Fruit fly (Drosophila melanogaster) whole organism, pupa: ENCODE results near the gene CG14352.
A peak's percentile ranks its signal among the peaks of the same experiment; 100 is the strongest.

Experiments used
- CG10348 ChIP-seq: fragments of 200-800 bp; sonication (Bioruptor generic); IDR thresholded peaks from 2 replicates; pipeline ENCODE4 v1.3.6; 2022; ENCODE audit warnings: missing biosample characterization, missing genetic modification characterization
- CG12605 ChIP-seq: fragments of 200-800 bp; sonication (Bioruptor generic); IDR thresholded peaks from 2 replicates; pipeline ENCODE4 v1.3.6; 2022; ENCODE audit warnings: missing biosample characterization, missing genetic modification characterization
- CG13204 ChIP-seq: fragments of 200-800 bp; sonication (Bioruptor generic); optimal IDR thresholded peaks from 2 replicates; lab custom pipeline; 2018; ENCODE audit warnings: missing biosample characterization, mild to moderate bottlenecking, missing genetic modification characterization, moderate library complexity
- CG14655 ChIP-seq: fragments of 200-800 bp; sonication (Bioruptor generic); optimal IDR thresholded peaks from 3 replicates; lab custom pipeline; 2017; ENCODE audit warnings: mild to moderate bottlenecking, missing biosample characterization, missing genetic modification reagents, missing genetic modification characterization
- CG15710 ChIP-seq: fragments of 200-800 bp; sonication (Bioruptor generic); optimal IDR thresholded peaks from 2 replicates; lab custom pipeline; 2018; ENCODE audit warnings: missing biosample characterization, mild to moderate bottlenecking, missing genetic modification characterization, moderate library complexity
- CG17806 ChIP-seq: fragments of 200-800 bp; sonication (Bioruptor generic); optimal IDR thresholded peaks from 2 replicates; lab custom pipeline; 2018; ENCODE audit warnings: missing biosample characterization, mild to moderate bottlenecking, missing genetic modification characterization, moderate library complexity
- CG32121 ChIP-seq: fragments of 200-800 bp; sonication (Bioruptor generic); IDR thresholded peaks from 2 replicates; pipeline ENCODE4 v1.3.6; 2022; ENCODE audit warnings: missing biosample characterization, missing genetic modification characterization
- CG34367 ChIP-seq: fragments of 200-800 bp; sonication (Bioruptor generic); optimal IDR thresholded peaks from 2 replicates; lab custom pipeline; 2018; ENCODE audit warnings: missing biosample characterization, mild to moderate bottlenecking, missing genetic modification characterization
- CG4496 ChIP-seq: fragments of 200-800 bp; sonication (Bioruptor generic); IDR thresholded peaks from 3 replicates; pipeline ENCODE4 v1.3.6; 2022; ENCODE audit warnings: missing biosample characterization, missing genetic modification characterization
- CG8159 ChIP-seq: fragments of 200-800 bp; sonication (Bioruptor generic); optimal IDR thresholded peaks from 3 replicates; lab custom pipeline; 2018; ENCODE audit warnings: missing biosample characterization, mild to moderate bottlenecking, missing genetic modification characterization, moderate library complexity
- CG8301 ChIP-seq: fragments of 200-800 bp; sonication (Bioruptor generic); optimal IDR thresholded peaks from 2 replicates; lab custom pipeline; 2018; ENCODE audit warnings: missing biosample characterization, mild to moderate bottlenecking, missing genetic modification characterization
- CG9948 ChIP-seq: fragments of 200-800 bp; sonication (Bioruptor generic); optimal IDR thresholded peaks from 2 replicates; lab custom pipeline; 2018; ENCODE audit warnings: missing biosample characterization, mild to moderate bottlenecking, missing genetic modification characterization, moderate library complexity
- D1 ChIP-seq: fragments of 200-800 bp; sonication (Bioruptor generic); optimal IDR thresholded peaks from 2 replicates; lab custom pipeline; 2018; ENCODE audit warnings: missing biosample characterization, mild to moderate bottlenecking, missing genetic modification characterization, moderate library complexity
- EcR ChIP-seq: fragments of 200-800 bp; sonication (Bioruptor generic); optimal IDR thresholded peaks from 3 replicates; lab custom pipeline; 2019; ENCODE audit warnings: missing biosample characterization, missing genetic modification characterization, mild to moderate bottlenecking, moderate library complexity, missing genetic modification reagents
- Ets98B ChIP-seq: fragments of 200-800 bp; sonication (Bioruptor generic); IDR thresholded peaks from 2 replicates; pipeline ENCODE4 v1.3.6; 2022; ENCODE audit warnings: missing biosample characterization, missing genetic modification characterization
- Pif1A ChIP-seq: fragments of 200-800 bp; sonication (Bioruptor generic); optimal IDR thresholded peaks from 3 replicates; lab custom pipeline; 2016; ENCODE audit warnings: missing biosample characterization, missing genetic modification characterization
- Pif1B ChIP-seq: fragments of 200-800 bp; sonication (Bioruptor generic); optimal IDR thresholded peaks from 3 replicates; lab custom pipeline; 2016; ENCODE audit warnings: missing biosample characterization, missing genetic modification characterization
- Snoo ChIP-seq: fragments of 200-800 bp; sonication (Bioruptor generic); optimal IDR thresholded peaks from 3 replicates; lab custom pipeline; 2017; ENCODE audit warnings: missing biosample characterization, mild to moderate bottlenecking, missing genetic modification characterization, inconsistent platforms
- fd96Ca ChIP-seq: fragments of 200-800 bp; sonication (Bioruptor generic); IDR thresholded peaks from 3 replicates; pipeline ENCODE4 v1.3.6; 2022; ENCODE audit warnings: missing biosample characterization, missing genetic modification characterization
- gl ChIP-seq: fragments of 200-800 bp; sonication (Bioruptor generic); optimal IDR thresholded peaks from 2 replicates; lab custom pipeline; 2018; ENCODE audit warnings: missing biosample characterization, mild to moderate bottlenecking, missing genetic modification characterization
- rn ChIP-seq: fragments of 200-800 bp; sonication (Bioruptor generic); IDR thresholded peaks from 2 replicates; pipeline ENCODE4 v1.3.6; 2022; ENCODE audit warnings: missing biosample characterization, missing genetic modification characterization

CG14352 gene

dm6 chr2L:1579254-1579653, 32.0 kb upstream of the CG14352 start:
- TF ChIP-seq CG4496 (no peak), Pif1B (GFP tag; lab: Kevin White, UChicago) (no peak), CG15710 (no peak), CG32121 (no peak), rn (GFP tag; lab: Robert Waterston, UW) (no peak), CG13204 (GFP tag; lab: Kevin White, UChicago) (no peak), CG34367 (tag; lab: Kevin White, UChicago) (no peak), CG12605 (GFP tag; lab: Robert Waterston, UW) (no peak), gl (tag; lab: Kevin White, UChicago) (no peak), Ets98B (GFP tag; lab: Robert Waterston, UW) (no peak), D1 (no peak), CG8301 (tag; lab: Kevin White, UChicago) (no peak), Snoo (no peak), CG9948 (tag; lab: Kevin White, UChicago) (no peak), EcR (GFP tag; lab: Kevin White, UChicago) (no peak), Pif1A (GFP tag; lab: Kevin White, UChicago) (no peak), CG10348 (GFP tag; lab: Robert Waterston, UW) (no peak), CG14655 (GFP tag; lab: Kevin White, UChicago) (no peak)

DNA sequence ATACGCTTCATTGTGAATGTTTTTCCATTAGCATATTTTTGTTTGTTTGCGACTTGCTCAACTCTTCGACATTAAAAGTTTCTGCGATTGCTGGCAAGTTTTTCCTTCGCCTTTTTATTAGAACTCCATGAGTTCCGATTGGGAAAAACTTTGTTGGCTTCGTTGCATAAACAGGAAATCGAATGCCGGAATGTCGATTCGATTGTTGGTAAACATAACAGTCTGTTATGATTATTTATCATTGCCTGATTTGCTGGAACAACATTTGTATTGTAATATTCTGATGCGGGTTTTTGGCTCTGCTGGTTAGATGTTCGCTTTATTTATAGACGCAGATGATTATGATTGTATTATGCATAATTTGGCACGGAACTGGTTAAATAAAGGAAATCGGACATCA, 31.4 kb upstream of the CG14352 start:
- TF ChIP-seq fd96Ca (GFP tag; lab: Robert Waterston, UW) (no peak), Pif1A (GFP tag; lab: Kevin White, UChicago) (no peak), Ets98B (GFP tag; lab: Robert Waterston, UW) (no peak)

- no peak for TF ChIP-seq CG10348 (GFP tag; lab: Robert Waterston, UW)
- no peak for TF ChIP-seq Ets98B (GFP tag; lab: Robert Waterston, UW)
- no peak for TF ChIP-seq CG32121
- no peak for TF ChIP-seq fd96Ca (GFP tag; lab: Robert Waterston, UW)
- TF ChIP-seq CG4496 = no peak
- no peak for TF ChIP-seq EcR (GFP tag; lab: Kevin White, UChicago)
- TF ChIP-seq Pif1A (GFP tag; lab: Kevin White, UChicago) = no peak
- no peak for TF ChIP-seq CG15710
- no peak for TF ChIP-seq CG34367 (tag; lab: Kevin White, UChicago)
- no peak for TF ChIP-seq CG12605 (GFP tag; lab: Robert Waterston, UW)
Measured at dm6 chr2L:1587055-1587454, 24.2 kb upstream of the CG14352 start, which contains the start of gene nis. Gene nis, minus strand, starts transcription at chr2L:1587155.

dm6 chr2L:1590167-1590566, 21.0 kb upstream of the CG14352 start:
- TF ChIP-seq Snoo = peak; percentile 11
- no peak for TF ChIP-seq CG13204 (GFP tag; lab: Kevin White, UChicago)
- TF ChIP-seq CG4496 = peak; percentile 93
- peak; percentile 86 for TF ChIP-seq fd96Ca (GFP tag; lab: Robert Waterston, UW)
- no peak for TF ChIP-seq D1
- no peak for TF ChIP-seq EcR (GFP tag; lab: Kevin White, UChicago)
- TF ChIP-seq CG15710 = no peak
- TF ChIP-seq CG17806 (tag; lab: Kevin White, UChicago) = peak; percentile 44
- TF ChIP-seq gl (tag; lab: Kevin White, UChicago) = no peak
- TF ChIP-seq CG12605 (GFP tag; lab: Robert Waterston, UW) = peak; percentile 86
- TF ChIP-seq CG34367 (tag; lab: Kevin White, UChicago) = peak; percentile 31
- TF ChIP-seq CG32121 = peak; percentile 93
- peak; percentile 57 for TF ChIP-seq CG9948 (tag; lab: Kevin White, UChicago)
- peak; percentile 89 for TF ChIP-seq CG8301 (tag; lab: Kevin White, UChicago)
- peak; percentile 68 for TF ChIP-seq Pif1B (GFP tag; lab: Kevin White, UChicago)
- peak; percentile 68 for TF ChIP-seq CG10348 (GFP tag; lab: Robert Waterston, UW)
- peak; percentile 82 for TF ChIP-seq rn (GFP tag; lab: Robert Waterston, UW)
- TF ChIP-seq Ets98B (GFP tag; lab: Robert Waterston, UW) = peak; percentile 91
- peak; percentile 84 for TF ChIP-seq CG14655 (GFP tag; lab: Kevin White, UChicago)
- TF ChIP-seq CG8159 (tag; lab: Kevin White, UChicago) = peak; percentile 22
- TF ChIP-seq Pif1A (GFP tag; lab: Kevin White, UChicago) = peak; percentile 81

- peak; percentile 92 for TF ChIP-seq EcR (GFP tag; lab: Kevin White, UChicago)
- no peak for TF ChIP-seq Pif1B (GFP tag; lab: Kevin White, UChicago)
Measured at dm6 chr2L:1596693-1597092, 14.5 kb upstream of the CG14352 start.

DNA sequence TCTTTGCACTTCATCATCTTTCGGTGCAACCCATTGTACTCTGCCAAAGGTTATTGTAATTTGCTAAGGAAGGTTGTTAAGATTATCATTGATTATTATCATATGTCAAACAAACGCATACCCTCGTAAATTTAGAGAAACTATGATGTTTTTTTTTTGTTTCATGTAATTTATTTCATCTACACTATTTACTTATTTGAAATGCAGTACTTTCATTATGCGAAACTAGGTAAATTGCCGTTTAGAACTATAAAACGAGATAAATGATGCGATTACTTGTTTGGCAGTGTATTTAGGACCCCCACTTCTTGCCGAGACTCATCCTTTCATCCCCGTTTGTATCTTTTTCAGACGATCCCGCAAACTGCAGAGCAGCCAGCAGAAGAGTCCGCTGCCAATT, 7.4 kb upstream of the CG14352 start:
- TF ChIP-seq CG4496 = no peak
- peak; percentile 61 for TF ChIP-seq CG8159 (tag; lab: Kevin White, UChicago)
- TF ChIP-seq CG14655 (GFP tag; lab: Kevin White, UChicago) = peak; percentile 47
- TF ChIP-seq CG8301 (tag; lab: Kevin White, UChicago) = peak; percentile 16
- TF ChIP-seq Ets98B (GFP tag; lab: Robert Waterston, UW) = no peak
- peak; percentile 62 for TF ChIP-seq CG9948 (tag; lab: Kevin White, UChicago)
- peak; percentile 3 for TF ChIP-seq gl (tag; lab: Kevin White, UChicago)
- peak; percentile 34 for TF ChIP-seq CG15710
- peak; percentile 6 for TF ChIP-seq CG34367 (tag; lab: Kevin White, UChicago)
- peak; percentile 30 for TF ChIP-seq CG17806 (tag; lab: Kevin White, UChicago)
